Worm (Caenorhabditis elegans) whole organism, young adult: ENCODE results near the gene snf-10.
A peak's percentile ranks its signal among the peaks of the same experiment; 100 is the strongest.

Experiments used
- B0035.1 ChIP-seq: sonication (generic microtip); optimal IDR thresholded peaks from 2 replicates; lab custom pipeline; 2016; ENCODE audit warnings: missing genetic modification characterization, mild to moderate bottlenecking, missing compliant biosample characterization, missing genotype, missing genetic modification reagents
- F10E7.11 ChIP-seq: sonication (generic microtip); optimal IDR thresholded peaks from 2 replicates; lab custom pipeline; 2017; ENCODE audit warnings: mild to moderate bottlenecking, missing genetic modification characterization, moderate library complexity, missing compliant biosample characterization
- F22D6.2 ChIP-seq: sonication (generic microtip); optimal IDR thresholded peaks from 2 replicates; lab custom pipeline; 2016; ENCODE audit warnings: mild to moderate bottlenecking, missing genetic modification characterization, missing compliant biosample characterization
- F37B4.10 ChIP-seq: fragments of 200-800 bp; sonication (Bioruptor generic); IDR thresholded peaks from 2 replicates; pipeline ENCODE4 v1.3.6; 2022; ENCODE audit warnings: missing genetic modification characterization, missing compliant biosample characterization
- F57A8.1 ChIP-seq: fragments of 200-800 bp; sonication (Bioruptor generic); optimal IDR thresholded peaks from 2 replicates; lab custom pipeline; 2018; ENCODE audit warnings: mild to moderate bottlenecking, missing genetic modification characterization, moderate library complexity, missing compliant biosample characterization
- F57C9.4 ChIP-seq: sonication (generic microtip); optimal IDR thresholded peaks from 2 replicates; lab custom pipeline; 2017; ENCODE audit warnings: mild to moderate bottlenecking, missing genetic modification characterization, missing compliant biosample characterization
- K12H6.12 ChIP-seq: fragments of 200-800 bp; sonication (Bioruptor generic); optimal IDR thresholded peaks from 2 replicates; lab custom pipeline; 2018; ENCODE audit warnings: mild to moderate bottlenecking, missing genetic modification characterization, missing compliant biosample characterization
- ama-1 ChIP-seq, 3 experiments: fragments of 150-350 bp in 1 of 3; sonication (generic microtip) in 2 of 3; optimal IDR thresholded peaks; 2 replicates each; lab custom pipeline; 2014 to 2018; ENCODE audit warnings: missing biosample characterization in 2 of 3, missing genetic modification characterization in 2 of 3, missing genetic modification reagents in 2 of 3
- aptf-2 ChIP-seq: fragments of 200-800 bp; sonication (Bioruptor generic); conservative IDR thresholded peaks from 2 replicates; pipeline ENCODE4 v1.3.6; 2022; ENCODE audit warnings: missing genetic modification reagents, missing genetic modification characterization, missing compliant biosample characterization
- bed-1 ChIP-seq: fragments of 200-800 bp; sonication (Bioruptor generic); IDR thresholded peaks from 2 replicates; pipeline ENCODE4 v1.3.6; 2022; ENCODE audit warnings: missing genetic modification reagents, missing genetic modification characterization, missing compliant biosample characterization
- ccch-3 ChIP-seq: fragments of 200-800 bp; sonication (Bioruptor generic); optimal IDR thresholded peaks from 2 replicates; lab custom pipeline; 2018; ENCODE audit warnings: mild to moderate bottlenecking, missing genetic modification characterization, missing compliant biosample characterization
- cebp-1 ChIP-seq, 2 experiments: fragments of 200-800 bp in 1 of 2; sonication (Bioruptor generic) in 1 of 2; sonication (generic microtip) in 1 of 2; IDR thresholded peaks in 1 of 2; optimal IDR thresholded peaks in 1 of 2; 2 replicates each; pipeline versions ENCODE4 v1.3.6 to Lab custom; 2017 to 2022; ENCODE audit warnings: missing compliant biosample characterization in 2 of 2, missing genetic modification characterization in 2 of 2, mild to moderate bottlenecking in 1 of 2, missing genetic modification reagents in 1 of 2, moderate library complexity in 1 of 2
- ceh-79 ChIP-seq: sonication (generic microtip); optimal IDR thresholded peaks from 2 replicates; lab custom pipeline; 2017; ENCODE audit warnings: mild to moderate bottlenecking, missing genetic modification characterization, missing compliant biosample characterization
- dox-1 ChIP-seq: fragments of 200-800 bp; sonication (Bioruptor generic); IDR thresholded peaks from 2 replicates; pipeline ENCODE4 v1.3.6; 2022; ENCODE audit warnings: missing genetic modification reagents, missing genetic modification characterization, missing compliant biosample characterization
- efl-1 ChIP-seq: fragments of 150-350 bp; optimal IDR thresholded peaks from 2 replicates; lab custom pipeline; 2014; ENCODE audit warnings: missing biosample characterization, missing genetic modification reagents, missing genetic modification characterization
- ets-4 ChIP-seq: fragments of 200-800 bp; sonication (Bioruptor generic); optimal IDR thresholded peaks from 2 replicates; lab custom pipeline; 2018; ENCODE audit warnings: mild to moderate bottlenecking, missing genetic modification characterization, missing compliant biosample characterization
- gei-17 ChIP-seq: fragments of 200-800 bp; sonication (Bioruptor generic); optimal IDR thresholded peaks from 2 replicates; lab custom pipeline; 2018; ENCODE audit warnings: mild to moderate bottlenecking, missing genetic modification characterization, missing compliant biosample characterization
- him-1 ChIP-seq: sonication (generic microtip); optimal IDR thresholded peaks from 2 replicates; lab custom pipeline; 2016; ENCODE audit warnings: missing genotype, missing genetic modification reagents, missing genetic modification characterization, missing compliant biosample characterization
- hmg-20 ChIP-seq: fragments of 200-800 bp; sonication (Bioruptor generic); IDR thresholded peaks from 2 replicates; pipeline ENCODE4 v1.3.6; 2022; ENCODE audit warnings: missing genetic modification reagents, missing genetic modification characterization, missing compliant biosample characterization
- hrde-1 ChIP-seq: sonication (generic microtip); optimal IDR thresholded peaks from 2 replicates; lab custom pipeline; 2016; ENCODE audit warnings: missing genetic modification characterization, mild to moderate bottlenecking, missing compliant biosample characterization, moderate library complexity, missing genotype, missing genetic modification reagents, borderline replicate concordance
- lag-1 ChIP-seq: fragments of 200-800 bp; sonication (Bioruptor generic); IDR thresholded peaks from 2 replicates; pipeline ENCODE4 v1.3.6; 2022; ENCODE audit warnings: missing genetic modification reagents, missing genetic modification characterization, missing compliant biosample characterization
- let-607 ChIP-seq, 2 experiments: fragments of 200-800 bp in 1 of 2; sonication (Bioruptor generic) in 1 of 2; sonication (generic microtip) in 1 of 2; optimal IDR thresholded peaks; 2 replicates each; lab custom pipeline; 2016 to 2018; ENCODE audit warnings: mild to moderate bottlenecking in 2 of 2, missing compliant biosample characterization in 2 of 2, missing genetic modification characterization in 2 of 2, moderate library complexity in 2 of 2, missing genotype in 1 of 2
- lsy-27 ChIP-seq: sonication (generic microtip); optimal IDR thresholded peaks from 2 replicates; lab custom pipeline; 2017; ENCODE audit warnings: missing genetic modification characterization, mild to moderate bottlenecking, missing compliant biosample characterization, antibody characterized with exemption, missing genotype, borderline replicate concordance; ENCODE audit not compliant: insufficient read depth
- madf-10 ChIP-seq: sonication (generic microtip); optimal IDR thresholded peaks from 2 replicates; lab custom pipeline; 2016; ENCODE audit warnings: mild to moderate bottlenecking, missing genetic modification characterization, missing compliant biosample characterization
- madf-8 ChIP-seq: fragments of 200-800 bp; sonication (Bioruptor generic); conservative IDR thresholded peaks from 2 replicates; pipeline ENCODE4 v1.3.6; 2022; ENCODE audit warnings: missing genetic modification reagents, missing genetic modification characterization, missing compliant biosample characterization
- nfya-1 ChIP-seq: sonication (generic microtip); optimal IDR thresholded peaks from 2 replicates; lab custom pipeline; 2017; ENCODE audit warnings: antibody characterized with exemption, missing compliant biosample characterization, missing genetic modification characterization, borderline replicate concordance; ENCODE audit not compliant: insufficient read depth
- nfya-2 ChIP-seq: fragments of 200-800 bp; sonication (Bioruptor generic); IDR thresholded peaks from 2 replicates; pipeline ENCODE4 v1.3.6; 2022; ENCODE audit warnings: missing genetic modification reagents, missing genetic modification characterization, missing compliant biosample characterization
- pbrm-1 ChIP-seq: fragments of 200-800 bp; sonication (Bioruptor generic); IDR thresholded peaks from 2 replicates; pipeline ENCODE4 v1.3.6; 2022; ENCODE audit warnings: missing genetic modification reagents, missing genetic modification characterization, missing compliant biosample characterization
- rec-8 ChIP-seq, 2 experiments: sonication (generic microtip); optimal IDR thresholded peaks; 2 replicates each; lab custom pipeline; 2016; ENCODE audit warnings: mild to moderate bottlenecking in 2 of 2, missing genetic modification characterization in 2 of 2, missing genetic modification reagents in 2 of 2, missing genotype in 2 of 2, missing biosample characterization in 1 of 2, missing compliant biosample characterization in 1 of 2, moderate library complexity in 1 of 2
- snpc-3.4 ChIP-seq: sonication (generic microtip); optimal IDR thresholded peaks from 2 replicates; lab custom pipeline; 2017; ENCODE audit warnings: missing genetic modification characterization, mild to moderate bottlenecking, missing compliant biosample characterization, antibody characterized with exemption, moderate library complexity, missing genotype, missing genetic modification reagents
- tbp1 ChIP-seq: fragments of 200-800 bp; sonication (Bioruptor generic); optimal IDR thresholded peaks from 2 replicates; lab custom pipeline; 2018; ENCODE audit warnings: mild to moderate bottlenecking, missing genetic modification characterization, missing compliant biosample characterization
- unc-62 ChIP-seq: fragments of 150-350 bp; optimal IDR thresholded peaks from 2 replicates; lab custom pipeline; 2014; ENCODE audit warnings: missing biosample characterization, missing genetic modification reagents, missing genetic modification characterization
- xnd-1 ChIP-seq: sonication (generic microtip); optimal IDR thresholded peaks from 2 replicates; lab custom pipeline; 2016; ENCODE audit warnings: missing genotype, missing genetic modification reagents, missing genetic modification characterization, missing compliant biosample characterization
- ztf-18 ChIP-seq: sonication (generic microtip); optimal IDR thresholded peaks from 2 replicates; lab custom pipeline; 2016; ENCODE audit warnings: missing genotype, mild to moderate bottlenecking, missing genetic modification characterization, missing compliant biosample characterization
- ztf-25 ChIP-seq: fragments of 200-800 bp; sonication (Bioruptor generic); IDR thresholded peaks from 2 replicates; pipeline ENCODE4 v1.3.6; 2022; ENCODE audit warnings: missing genetic modification reagents, missing genetic modification characterization, missing compliant biosample characterization
- ztf-26 ChIP-seq: sonication (generic microtip); optimal IDR thresholded peaks from 2 replicates; lab custom pipeline; 2017; ENCODE audit warnings: missing genetic modification characterization, missing compliant biosample characterization

Gene snf-10

DNA sequence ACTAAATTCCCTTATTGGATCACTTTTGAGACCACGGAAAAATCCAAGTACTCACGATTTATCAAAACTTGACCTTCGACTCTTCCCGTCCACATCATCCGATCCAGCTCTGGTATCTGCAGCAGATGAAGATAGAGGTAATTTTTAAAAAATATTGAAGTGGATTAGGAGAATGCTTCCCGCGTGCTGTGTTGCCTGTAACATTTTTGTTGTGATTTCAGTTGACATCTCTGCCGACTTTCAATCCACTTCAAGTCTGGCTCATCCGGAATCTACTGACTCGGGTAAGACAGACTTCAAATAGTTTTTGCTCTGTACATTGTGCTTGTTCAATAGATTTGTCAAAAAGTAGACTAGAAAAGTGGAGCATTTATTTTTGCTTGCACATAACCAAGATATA lies 34.8 kb upstream of the snf-10 start:
- TF ChIP-seq nfya-1 (tag; lab: Kevin White, UChicago): no peak
- no peak for TF ChIP-seq lag-1
- no peak for TF ChIP-seq aptf-2
- no peak for TF ChIP-seq ccch-3 (GFP tag; lab: Kevin White, UChicago)
- TF ChIP-seq dox-1 (GFP tag; lab: Robert Waterston, UW): no peak
- TF ChIP-seq F57A8.1 (GFP tag; lab: Kevin White, UChicago): no peak
- TF ChIP-seq snpc-3.4: no peak
- TF ChIP-seq tbp1: no peak
- TF ChIP-seq cebp-1 (GFP tag; IDR thresholded peaks at IDR 0.05; lab: Robert Waterston, UW): no peak
- no peak for TF ChIP-seq cebp-1 (tag; optimal IDR thresholded peaks at IDR 0.05; lab: Kevin White, UChicago)
- no peak for TF ChIP-seq ceh-79 (tag; lab: Kevin White, UChicago)
- TF ChIP-seq hmg-20 (GFP tag; lab: Robert Waterston, UW): no peak
- no peak for TF ChIP-seq ets-4 (GFP tag; lab: Kevin White, UChicago)
- TF ChIP-seq let-607 (tag; optimal IDR thresholded peaks at IDR 0.05; lab: Kevin White, UChicago): no peak
- TF ChIP-seq unc-62: no peak
- no peak for TF ChIP-seq F10E7.11 (tag; lab: Kevin White, UChicago)
- no peak for TF ChIP-seq B0035.1 (tag; lab: Kevin White, UChicago)
- no peak for TF ChIP-seq ztf-25

DNA sequence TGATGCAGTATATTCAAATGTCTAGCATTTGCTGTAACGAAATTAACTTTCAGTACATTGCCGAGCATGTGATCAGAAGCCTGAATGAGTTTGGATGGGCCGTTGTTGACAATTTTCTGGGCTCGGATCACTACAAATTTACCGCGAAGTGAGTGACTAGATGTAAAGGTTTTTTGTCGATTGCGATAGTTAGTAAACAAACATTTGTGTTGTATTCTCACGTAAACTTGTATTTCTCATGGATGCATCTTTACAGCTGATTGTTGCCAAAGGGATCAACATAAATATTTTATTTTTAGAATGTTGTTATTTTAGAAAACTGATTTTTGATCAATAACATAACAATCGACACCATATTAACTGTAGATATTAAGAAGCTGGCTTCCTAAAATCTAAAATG lies 33.4 kb upstream of the snf-10 start:
- TF ChIP-seq madf-8 (no peak), ztf-18 (tag; lab: Kevin White, UChicago) (no peak), gei-17 (no peak), F57C9.4 (tag; lab: Kevin White, UChicago) (no peak), aptf-2 (no peak), bed-1 (GFP tag; lab: Robert Waterston, UW) (no peak), F10E7.11 (tag; lab: Kevin White, UChicago) (no peak)
- TF ChIP-seq, all 124 proteins: peak for 0

DNA sequence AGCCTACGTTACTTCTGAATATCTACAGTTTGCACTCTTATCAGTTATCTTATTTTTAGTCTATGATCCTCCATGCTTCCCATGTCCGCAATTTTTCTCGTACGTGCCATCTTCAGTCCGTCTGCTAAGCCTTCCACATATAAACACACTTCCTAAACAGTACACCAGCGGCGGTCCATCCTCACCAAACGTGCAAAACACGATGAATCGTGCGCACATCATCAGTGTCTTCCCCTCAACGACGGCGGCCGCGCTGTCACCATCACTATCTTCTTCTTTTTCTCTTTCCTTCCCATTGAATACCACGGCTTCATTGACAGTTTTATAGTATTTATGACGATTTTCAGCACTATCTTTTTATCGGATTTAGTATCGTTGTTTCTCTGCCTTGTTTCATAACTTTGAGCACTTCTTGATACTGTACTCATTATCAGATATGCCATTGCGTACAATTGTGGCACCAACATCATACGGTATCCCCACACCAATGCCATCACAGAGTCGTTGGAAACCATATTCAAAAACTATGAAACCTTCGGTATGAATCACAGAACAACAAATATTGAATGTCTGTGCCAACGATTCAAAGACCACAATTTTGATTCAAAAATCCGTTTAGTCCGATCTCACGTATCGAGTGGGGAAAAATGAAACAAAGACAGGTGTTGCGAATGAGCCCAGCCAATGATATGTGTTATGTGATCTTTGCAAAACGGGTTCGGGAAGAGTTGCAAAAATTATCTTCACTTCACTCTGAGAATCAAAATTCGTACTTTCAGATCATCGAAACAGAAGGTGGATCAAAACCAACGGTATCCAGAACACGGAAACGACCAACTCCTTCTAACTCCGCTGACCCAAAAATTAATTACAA lies 32.5 kb upstream of the snf-10 start:
- TF ChIP-seq madf-10 (tag; lab: Kevin White, UChicago): no peak
- TF ChIP-seq ama-1 (optimal IDR thresholded peaks at IDR 0.05; lab: Kevin White, UChicago): peak; percentile 58
- TF ChIP-seq ama-1 (GFP tag; optimal IDR thresholded peaks at IDR 0.05; lab: Kevin White, UChicago): no peak
- peak; percentile 21 for TF ChIP-seq ztf-26 (tag; lab: Kevin White, UChicago)

DNA sequence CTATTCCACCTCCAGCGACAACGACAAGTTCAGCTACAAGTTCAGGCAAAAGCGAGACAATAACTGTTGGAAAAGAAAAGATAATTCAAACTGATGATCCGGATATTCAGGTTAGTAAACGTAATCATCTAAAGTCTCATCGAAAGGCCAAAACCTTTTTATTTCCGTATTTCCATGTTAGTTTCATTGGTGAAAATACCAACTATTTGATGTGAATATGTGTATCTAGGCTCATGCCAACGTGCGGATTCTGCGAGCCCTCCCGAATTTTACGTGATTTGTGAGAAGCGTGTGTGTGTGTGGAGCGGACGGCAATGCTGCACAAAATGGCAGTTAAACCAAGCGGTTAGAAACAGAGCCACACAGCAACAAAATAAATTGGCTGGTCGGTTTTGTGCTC lies 30.4 kb upstream of the snf-10 start:
- TF ChIP-seq efl-1 (no peak), rec-8 (tag; optimal IDR thresholded peaks at IDR 0.05; lab: Kevin White, UChicago) (no peak), F22D6.2 (tag; lab: Kevin White, UChicago) (no peak), F57A8.1 (GFP tag; lab: Kevin White, UChicago) (no peak), him-1 (tag; lab: Kevin White, UChicago) (no peak), F57C9.4 (tag; lab: Kevin White, UChicago) (no peak), K12H6.12 (tag; lab: Kevin White, UChicago) (no peak), nfya-1 (tag; lab: Kevin White, UChicago) (no peak), xnd-1 (tag; lab: Kevin White, UChicago) (no peak), B0035.1 (tag; lab: Kevin White, UChicago) (no peak), F37B4.10 (GFP tag; lab: Robert Waterston, UW) (no peak), hrde-1 (no peak), nfya-2 (GFP tag; lab: Robert Waterston, UW) (no peak), lsy-27 (tag; lab: Kevin White, UChicago) (no peak), pbrm-1 (GFP tag; lab: Robert Waterston, UW) (no peak), ets-4 (GFP tag; lab: Kevin White, UChicago) (no peak), let-607 (tag; optimal IDR thresholded peaks at IDR 0.05; lab: Kevin White, UChicago) (no peak)
